Fruit fly (Drosophila melanogaster): ENCODE results near the gene Elp1.

Gene Elp1

DNA sequence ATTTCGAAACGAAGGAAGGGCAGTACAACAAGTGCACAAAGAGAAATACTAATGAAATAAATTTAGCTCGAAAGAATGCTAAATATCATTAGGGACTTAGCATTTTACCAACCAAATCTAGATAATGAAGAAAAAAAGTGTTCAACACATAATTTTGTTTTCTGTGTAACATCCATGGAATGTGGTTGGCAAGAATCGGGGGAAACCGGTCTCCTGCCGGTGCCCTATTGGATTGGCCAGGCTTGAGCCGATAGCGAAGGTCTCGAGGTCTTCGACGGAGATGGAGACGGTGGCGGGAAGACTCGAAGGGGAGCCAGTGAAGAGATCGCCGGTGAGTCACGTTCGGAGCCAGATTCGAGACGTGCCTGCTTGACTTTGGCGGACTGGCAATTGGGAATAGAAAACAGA, 7.0 kb downstream of the Elp1 start (continued):
- TF ChIP-seq pfk (GFP tag; optimal IDR thresholded peaks at IDR 0.05) (no peak), CG10209 (GFP tag; optimal IDR thresholded peaks at IDR 0.05) (no peak), sima (GFP tag; optimal IDR thresholded peaks at IDR 0.05) (no peak), chinmo (GFP tag; IDR thresholded peaks at IDR 0.05; ENCODE audit: partially characterized antibody) (0 out of 4 replicates have a peak, but pooled peaks have one; percentile 67), sim (GFP tag; IDR thresholded peaks at IDR 0.05) (no peak), otp (GFP tag; IDR thresholded peaks at IDR 0.05) (no peak), oc (tag; optimal IDR thresholded peaks at IDR 0.05) (no peak), HmgZ (tag; optimal IDR thresholded peaks at IDR 0.05) (no peak), Elba2 (GFP tag; optimal IDR thresholded peaks at IDR 0.05) (no peak), vnd (GFP tag; IDR thresholded peaks at IDR 0.05; ENCODE audit: partially characterized antibody) (no peak), CG10959 (GFP tag; IDR thresholded peaks at IDR 0.05) (no peak), NfI (GFP tag; optimal IDR thresholded peaks at IDR 0.05) (peak; percentile 27), vfl (GFP tag; optimal IDR thresholded peaks at IDR 0.05) (peak; percentile 38), Dip2 (GFP tag; IDR thresholded peaks at IDR 0.05) (no peak), toy (GFP tag; IDR thresholded peaks at IDR 0.05) (no peak), CG1832 (GFP tag; optimal IDR thresholded peaks at IDR 0.05) (no peak), Bteb2 (GFP tag; optimal IDR thresholded peaks at IDR 0.05) (peak; percentile 9), dpn (GFP tag; optimal IDR thresholded peaks at IDR 0.05) (peak; percentile 4 to 41), Sry-δ (GFP tag; optimal IDR thresholded peaks at IDR 0.05) (no peak), Fer2 (tag; optimal IDR thresholded peaks at IDR 0.05) (no peak), mirr (GFP tag; optimal IDR thresholded peaks at IDR 0.05) (no peak), Poxn (GFP tag; IDR thresholded peaks at IDR 0.05) (no peak), Taf1 (GFP tag; IDR thresholded peaks at IDR 0.05) (peak; percentile 12; the same call in 1 of the 2 replicates), br (optimal IDR thresholded peaks at IDR 0.05) (no peak), ac (GFP tag; optimal IDR thresholded peaks at IDR 0.05) (no peak), CG18262 (tag; optimal IDR thresholded peaks at IDR 0.05) (peak; percentile 50), bsh (GFP tag; optimal IDR thresholded peaks at IDR 0.05) (peak; percentile 59), CG10543 (GFP tag; optimal IDR thresholded peaks at IDR 0.05) (peak; percentile 9), Myb (GFP tag; optimal IDR thresholded peaks at IDR 0.05) (no peak), CG14050 (GFP tag; IDR thresholded peaks at IDR 0.05) (no peak), HLHmδ (GFP tag; optimal IDR thresholded peaks at IDR 0.05) (no peak), CG3281 (GFP tag; optimal IDR thresholded peaks at IDR 0.05) (peak; percentile 12), CG15011 (GFP tag; optimal IDR thresholded peaks at IDR 0.05) (no peak), sr (GFP tag; IDR thresholded peaks at IDR 0.05) (no peak), CG11504 (tag; optimal IDR thresholded peaks at IDR 0.05) (peak; percentile 54), corto (GFP tag; optimal IDR thresholded peaks at IDR 0.05) (peak; percentile 73), CG17385 (GFP tag; optimal IDR thresholded peaks at IDR 0.05) (no peak), usp (GFP tag; optimal IDR thresholded peaks at IDR 0.05) (no peak), Eip74EF (GFP tag; optimal IDR thresholded peaks at IDR 0.05) (no peak), CG11085 (GFP tag; IDR thresholded peaks at IDR 0.05) (no peak), ken (GFP tag; IDR thresholded peaks at IDR 0.05) (no peak), yki (optimal IDR thresholded peaks at IDR 0.05) (no peak), CG6254 (GFP tag; optimal IDR thresholded peaks at IDR 0.05) (no peak), emc (GFP tag; optimal IDR thresholded peaks at IDR 0.05) (no peak), Oaz (GFP tag; IDR thresholded peaks at IDR 0.05) (no peak), CG8089 (GFP tag; optimal IDR thresholded peaks at IDR 0.05) (no peak), Sox100B (GFP tag; optimal IDR thresholded peaks at IDR 0.05) (no peak), CG17568 (GFP tag; optimal IDR thresholded peaks at IDR 0.05) (no peak), Dp (GFP tag; optimal IDR thresholded peaks at IDR 0.05) (no peak), sqz (GFP tag; optimal IDR thresholded peaks at IDR 0.05) (no peak), CG4360 (GFP tag; IDR thresholded peaks at IDR 0.05) (no peak), cas (GFP tag; IDR thresholded peaks at IDR 0.05) (no peak)
